Worm (Caenorhabditis elegans) whole organism, young adult: ENCODE measurements around the gene srd-12.
A peak's percentile ranks its signal among the peaks of the same experiment; 100 is the strongest.

Source experiments
- F33H1.4 ChIP-seq: fragments of 200-800 bp; sonication (Bioruptor generic); IDR thresholded peaks from 2 replicates; pipeline ENCODE4 v1.3.6; 2022; ENCODE audit warnings: missing genetic modification reagents, missing genetic modification characterization, missing compliant biosample characterization
- F37B4.10 ChIP-seq: fragments of 200-800 bp; sonication (Bioruptor generic); IDR thresholded peaks from 2 replicates; pipeline ENCODE4 v1.3.6; 2022; ENCODE audit warnings: missing genetic modification characterization, missing compliant biosample characterization
- F52B5.7 ChIP-seq: sonication (generic microtip); optimal IDR thresholded peaks from 2 replicates; lab custom pipeline; 2016; ENCODE audit warnings: mild to moderate bottlenecking, missing genetic modification characterization, missing compliant biosample characterization
- F55B11.4 ChIP-seq: sonication (generic microtip); optimal IDR thresholded peaks from 2 replicates; lab custom pipeline; 2016; ENCODE audit warnings: missing compliant biosample characterization, missing genetic modification characterization, borderline replicate concordance; ENCODE audit not compliant: insufficient read depth
- K11D2.4 ChIP-seq: fragments of 200-800 bp; sonication (Bioruptor generic); IDR thresholded peaks from 2 replicates; pipeline ENCODE4 v1.3.6; 2022; ENCODE audit warnings: missing genetic modification reagents, missing genetic modification characterization, missing compliant biosample characterization
- T07F8.4 ChIP-seq: sonication (generic microtip); optimal IDR thresholded peaks from 2 replicates; lab custom pipeline; 2016; ENCODE audit warnings: mild to moderate bottlenecking, missing genetic modification characterization, moderate library complexity, missing compliant biosample characterization
- Y53F4B.3 ChIP-seq: fragments of 200-800 bp; sonication (Bioruptor generic); IDR thresholded peaks from 2 replicates; pipeline ENCODE4 v1.3.6; 2022; ENCODE audit warnings: missing genetic modification reagents, missing genetic modification characterization, missing compliant biosample characterization
- ZK185.1 ChIP-seq: sonication (generic microtip); optimal IDR thresholded peaks from 2 replicates; lab custom pipeline; 2016; ENCODE audit warnings: mild to moderate bottlenecking, missing genetic modification characterization, missing compliant biosample characterization; ENCODE audit not compliant: poor library complexity, severe bottlenecking
- athp-1 ChIP-seq: sonication (generic microtip); optimal IDR thresholded peaks from 2 replicates; lab custom pipeline; 2017; ENCODE audit warnings: mild to moderate bottlenecking, missing genetic modification characterization, missing compliant biosample characterization
- attf-5 ChIP-seq: fragments of 200-800 bp; sonication (Bioruptor generic); optimal IDR thresholded peaks from 2 replicates; lab custom pipeline; 2018; ENCODE audit warnings: mild to moderate bottlenecking, missing genetic modification characterization, missing compliant biosample characterization
- cebp-1 ChIP-seq, 2 experiments: fragments of 200-800 bp in 1 of 2; sonication (Bioruptor generic) in 1 of 2; sonication (generic microtip) in 1 of 2; IDR thresholded peaks in 1 of 2; optimal IDR thresholded peaks in 1 of 2; 2 replicates each; pipeline versions ENCODE4 v1.3.6 to Lab custom; 2017 to 2022; ENCODE audit warnings: missing compliant biosample characterization in 2 of 2, missing genetic modification characterization in 2 of 2, mild to moderate bottlenecking in 1 of 2, missing genetic modification reagents in 1 of 2, moderate library complexity in 1 of 2
- ceh-27 ChIP-seq: fragments of 200-800 bp; sonication (Bioruptor generic); optimal IDR thresholded peaks from 2 replicates; lab custom pipeline; 2018; ENCODE audit warnings: mild to moderate bottlenecking, missing genetic modification characterization, moderate library complexity, missing compliant biosample characterization
- chd-7 ChIP-seq: sonication (generic microtip); optimal IDR thresholded peaks from 2 replicates; lab custom pipeline; 2016; ENCODE audit warnings: mild to moderate bottlenecking, missing genetic modification characterization, moderate library complexity, missing compliant biosample characterization
- dox-1 ChIP-seq: fragments of 200-800 bp; sonication (Bioruptor generic); IDR thresholded peaks from 2 replicates; pipeline ENCODE4 v1.3.6; 2022; ENCODE audit warnings: missing genetic modification reagents, missing genetic modification characterization, missing compliant biosample characterization
- dpff-1 ChIP-seq: sonication (generic microtip); optimal IDR thresholded peaks from 2 replicates; lab custom pipeline; 2017; ENCODE audit warnings: mild to moderate bottlenecking, missing genetic modification characterization, missing compliant biosample characterization
- dpl-1 ChIP-seq: fragments of 150-350 bp; optimal IDR thresholded peaks from 2 replicates; lab custom pipeline; 2014; ENCODE audit warnings: missing biosample characterization, missing genetic modification reagents, missing genetic modification characterization
- efl-1 ChIP-seq: fragments of 150-350 bp; optimal IDR thresholded peaks from 2 replicates; lab custom pipeline; 2014; ENCODE audit warnings: missing biosample characterization, missing genetic modification reagents, missing genetic modification characterization
- ets-4 ChIP-seq: fragments of 200-800 bp; sonication (Bioruptor generic); optimal IDR thresholded peaks from 2 replicates; lab custom pipeline; 2018; ENCODE audit warnings: mild to moderate bottlenecking, missing genetic modification characterization, missing compliant biosample characterization
- him-1 ChIP-seq: sonication (generic microtip); optimal IDR thresholded peaks from 2 replicates; lab custom pipeline; 2016; ENCODE audit warnings: missing genotype, missing genetic modification reagents, missing genetic modification characterization, missing compliant biosample characterization
- hmg-1.2 ChIP-seq: fragments of 200-800 bp; sonication (Bioruptor generic); IDR thresholded peaks from 2 replicates; pipeline ENCODE4 v1.3.6; 2022; ENCODE audit warnings: missing genetic modification reagents, missing genetic modification characterization, missing compliant biosample characterization
- hmg-20 ChIP-seq: fragments of 200-800 bp; sonication (Bioruptor generic); IDR thresholded peaks from 2 replicates; pipeline ENCODE4 v1.3.6; 2022; ENCODE audit warnings: missing genetic modification reagents, missing genetic modification characterization, missing compliant biosample characterization
- lin-26 ChIP-seq: fragments of 200-800 bp; sonication (Bioruptor generic); IDR thresholded peaks from 2 replicates; pipeline ENCODE4 v1.3.6; 2022; ENCODE audit warnings: missing genetic modification reagents, missing genetic modification characterization, missing compliant biosample characterization
- lsl-1 ChIP-seq: fragments of 200-800 bp; sonication (Bioruptor generic); optimal IDR thresholded peaks from 2 replicates; lab custom pipeline; 2018; ENCODE audit warnings: mild to moderate bottlenecking, missing genetic modification characterization, moderate library complexity, missing compliant biosample characterization
- madf-10 ChIP-seq: sonication (generic microtip); optimal IDR thresholded peaks from 2 replicates; lab custom pipeline; 2016; ENCODE audit warnings: mild to moderate bottlenecking, missing genetic modification characterization, missing compliant biosample characterization
- madf-3 ChIP-seq: fragments of 200-800 bp; sonication (Bioruptor generic); IDR thresholded peaks from 2 replicates; pipeline ENCODE4 v1.3.6; 2022; ENCODE audit warnings: missing genetic modification reagents, missing genetic modification characterization, missing compliant biosample characterization
- mel-28 ChIP-seq: sonication (generic microtip); optimal IDR thresholded peaks from 2 replicates; lab custom pipeline; 2016; ENCODE audit warnings: borderline replicate concordance, mild to moderate bottlenecking, missing genetic modification characterization, missing compliant biosample characterization
- nfya-1 ChIP-seq: sonication (generic microtip); optimal IDR thresholded peaks from 2 replicates; lab custom pipeline; 2017; ENCODE audit warnings: antibody characterized with exemption, missing compliant biosample characterization, missing genetic modification characterization, borderline replicate concordance; ENCODE audit not compliant: insufficient read depth
- nfyb-1 ChIP-seq: fragments of 200-800 bp; sonication (Bioruptor generic); IDR thresholded peaks from 2 replicates; pipeline ENCODE4 v1.3.6; 2022; ENCODE audit warnings: missing genetic modification reagents, missing genetic modification characterization, missing compliant biosample characterization
- nhr-120 ChIP-seq: fragments of 200-800 bp; sonication (Bioruptor generic); IDR thresholded peaks from 2 replicates; pipeline ENCODE4 v1.3.6; 2022; ENCODE audit warnings: missing genetic modification characterization, missing compliant biosample characterization
- nhr-80 ChIP-seq: sonication (generic microtip); optimal IDR thresholded peaks from 2 replicates; lab custom pipeline; 2016; ENCODE audit warnings: missing genetic modification characterization, missing compliant biosample characterization
- pbrm-1 ChIP-seq: fragments of 200-800 bp; sonication (Bioruptor generic); IDR thresholded peaks from 2 replicates; pipeline ENCODE4 v1.3.6; 2022; ENCODE audit warnings: missing genetic modification reagents, missing genetic modification characterization, missing compliant biosample characterization
- pha-4 ChIP-seq: fragments of 150-350 bp; sonication (generic microtip); optimal IDR thresholded peaks from 2 replicates; lab custom pipeline; 2014; ENCODE audit warnings: missing biosample characterization, missing genetic modification reagents, missing genetic modification characterization
- repo-1 ChIP-seq: sonication (generic microtip); optimal IDR thresholded peaks from 2 replicates; lab custom pipeline; 2017; ENCODE audit warnings: mild to moderate bottlenecking, missing genetic modification characterization, missing compliant biosample characterization
- snpc-1.1 ChIP-seq: sonication (generic microtip); optimal IDR thresholded peaks from 2 replicates; lab custom pipeline; 2017; ENCODE audit warnings: missing genetic modification characterization, mild to moderate bottlenecking, missing compliant biosample characterization, antibody characterized with exemption, moderate library complexity, missing genotype, missing genetic modification reagents; ENCODE audit not compliant: insufficient read depth
- snpc-4 ChIP-seq, 5 experiments: fragments of 150-350 bp in 1 of 5; sonication (generic microtip) in 4 of 5; optimal IDR thresholded peaks; 2 replicates each; lab custom pipeline; 2014 to 2018; ENCODE audit warnings: missing genetic modification characterization in 5 of 5, missing biosample characterization in 3 of 5, antibody characterized with exemption in 2 of 5, mild to moderate bottlenecking in 2 of 5, missing compliant biosample characterization in 2 of 5, missing genotype in 2 of 5, moderate library complexity in 2 of 5, missing genetic modification reagents in 1 of 5
- somi-1 ChIP-seq: fragments of 200-800 bp; sonication (Bioruptor generic); optimal IDR thresholded peaks from 2 replicates; lab custom pipeline; 2018; ENCODE audit warnings: mild to moderate bottlenecking, missing genetic modification characterization, missing compliant biosample characterization
- sptf-2 ChIP-seq: fragments of 200-800 bp; sonication (Bioruptor generic); optimal IDR thresholded peaks from 2 replicates; lab custom pipeline; 2018; ENCODE audit warnings: mild to moderate bottlenecking, missing genetic modification characterization, missing compliant biosample characterization
- tbp1 ChIP-seq: fragments of 200-800 bp; sonication (Bioruptor generic); optimal IDR thresholded peaks from 2 replicates; lab custom pipeline; 2018; ENCODE audit warnings: mild to moderate bottlenecking, missing genetic modification characterization, missing compliant biosample characterization
- tlf-1 ChIP-seq: fragments of 200-800 bp; sonication (Bioruptor generic); optimal IDR thresholded peaks from 2 replicates; lab custom pipeline; 2018; ENCODE audit warnings: mild to moderate bottlenecking, missing genetic modification characterization, missing compliant biosample characterization
- zfh-2 ChIP-seq: fragments of 200-800 bp; sonication (Bioruptor generic); conservative IDR thresholded peaks from 2 replicates; pipeline ENCODE4 v1.3.6; 2022; ENCODE audit warnings: missing genetic modification reagents, missing genetic modification characterization, missing compliant biosample characterization
- ztf-26 ChIP-seq: sonication (generic microtip); optimal IDR thresholded peaks from 2 replicates; lab custom pipeline; 2017; ENCODE audit warnings: missing genetic modification characterization, missing compliant biosample characterization

srd-12 gene

DNA sequence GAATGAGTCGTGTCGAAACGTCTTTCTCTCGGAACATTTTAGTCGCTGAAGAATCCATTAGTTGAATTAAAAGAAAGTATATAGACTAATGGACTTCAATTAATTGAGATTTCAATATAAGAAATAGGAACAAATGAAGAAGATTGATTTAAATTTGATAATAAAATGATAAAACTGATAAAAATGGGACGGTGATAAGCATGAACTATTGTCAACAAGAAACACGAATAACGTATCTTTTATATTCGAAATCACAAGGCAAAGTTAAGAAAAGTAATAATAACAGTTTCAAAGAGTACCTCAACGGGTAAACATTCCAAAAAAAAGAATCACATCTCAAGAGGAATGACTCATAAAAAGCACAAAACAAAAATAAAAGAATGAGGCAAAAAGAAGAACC lies 39.4 kb upstream of the srd-12 start, which contains the start of gene T19E7.6:
T19E7.6 (minus strand) TSS at position 45 of the 400 bp plus-strand sequence.
- no peak for TF ChIP-seq athp-1 (tag; lab: Kevin White, UChicago)
- TF ChIP-seq repo-1 (tag; lab: Kevin White, UChicago) = no peak
- no peak for TF ChIP-seq nfya-1 (tag; lab: Kevin White, UChicago)
- no peak for TF ChIP-seq ZK185.1 (tag; lab: Kevin White, UChicago)
- no peak for TF ChIP-seq tbp1 (GFP tag; lab: Kevin White, UChicago)
- no peak for TF ChIP-seq K11D2.4 (GFP tag; lab: Robert Waterston, UW)
- TF ChIP-seq ets-4 (GFP tag; lab: Kevin White, UChicago) = no peak
- no peak for TF ChIP-seq efl-1 (GFP tag; lab: Kevin White, UChicago)
- no peak for TF ChIP-seq pha-4 (tag; lab: Kevin White, UChicago)
- TF ChIP-seq sptf-2 = no peak
- no peak for TF ChIP-seq madf-3 (GFP tag; lab: Robert Waterston, UW)
- TF ChIP-seq tlf-1 (GFP tag; lab: Kevin White, UChicago) = no peak
- TF ChIP-seq cebp-1 (GFP tag; IDR thresholded peaks at IDR 0.05; lab: Robert Waterston, UW) = no peak
- TF ChIP-seq cebp-1 (tag; optimal IDR thresholded peaks at IDR 0.05; lab: Kevin White, UChicago) = no peak
- TF ChIP-seq hmg-20 = no peak
- TF ChIP-seq zfh-2 = no peak
- TF ChIP-seq ztf-26 (tag; lab: Kevin White, UChicago) = no peak

DNA sequence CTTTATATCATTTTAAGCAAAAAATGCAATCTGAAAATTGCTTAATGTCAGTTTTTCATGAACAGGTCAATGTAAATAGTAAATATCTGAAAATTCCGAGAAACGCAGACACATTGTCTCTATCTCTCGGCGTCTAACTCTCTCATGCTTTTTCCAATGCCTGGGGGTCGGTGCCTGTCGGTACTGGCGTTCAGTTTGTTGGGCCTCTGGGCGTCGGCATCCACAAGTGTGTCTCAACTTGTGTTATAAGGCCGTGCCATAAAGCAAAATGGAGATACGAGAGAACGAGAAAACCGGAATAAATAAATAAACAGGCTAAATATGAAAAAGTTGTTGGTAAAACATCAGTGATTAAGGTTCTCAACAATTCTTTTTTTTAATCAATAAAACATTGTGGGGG lies 37.1 kb upstream of the srd-12 start:
- TF ChIP-seq cebp-1 (GFP tag; IDR thresholded peaks at IDR 0.05; lab: Robert Waterston, UW) (no peak), cebp-1 (tag; optimal IDR thresholded peaks at IDR 0.05; lab: Kevin White, UChicago) (peak; percentile 19), F37B4.10 (no peak), hmg-1.2 (peak; percentile 19; the same call in 1 of the 2 replicates), nhr-80 (peak; percentile 5), mel-28 (no peak)

DNA sequence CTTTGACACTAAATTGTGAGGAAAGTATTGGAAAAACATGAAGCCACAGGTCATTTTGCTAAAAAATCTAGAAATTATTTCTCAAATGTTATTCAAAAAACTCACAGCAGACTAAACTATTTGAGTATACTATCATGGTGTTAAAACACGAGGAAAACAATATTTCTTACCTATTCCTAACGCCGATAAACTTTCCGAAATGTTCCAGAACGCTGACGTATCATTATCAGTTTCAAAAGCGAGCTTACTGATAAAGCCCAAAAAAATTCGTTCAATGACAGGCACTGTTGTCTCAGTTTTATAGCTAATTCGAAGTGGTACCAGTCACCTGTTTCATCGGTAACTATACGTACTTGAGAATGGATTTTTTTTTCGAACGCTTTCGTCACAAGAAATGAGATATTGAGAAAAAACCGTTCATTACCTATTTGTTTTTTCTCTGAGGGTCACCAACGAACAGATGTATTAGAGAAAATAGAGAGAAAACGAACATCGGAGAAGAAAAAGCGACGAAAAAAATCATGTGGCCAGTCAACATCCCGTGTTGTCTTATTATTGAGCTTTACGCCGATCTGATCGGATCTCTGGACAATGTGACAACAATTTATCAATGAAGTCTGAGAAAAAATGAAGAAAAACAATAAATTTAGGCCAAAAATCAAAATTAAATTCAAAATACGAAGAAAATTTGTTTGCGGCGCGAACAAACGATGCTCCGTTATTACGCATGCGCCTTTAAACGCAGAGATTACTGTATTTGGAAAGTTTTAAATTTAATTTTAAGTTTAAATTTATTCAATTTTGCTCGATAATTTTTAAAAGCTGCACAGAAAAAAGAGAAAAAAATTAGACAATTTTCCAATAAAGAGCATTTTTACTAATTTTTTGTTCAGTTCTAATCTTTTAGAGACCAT lies 36.3 kb upstream of the srd-12 start:
- TF ChIP-seq tbp1 (GFP tag; lab: Kevin White, UChicago) (peak; percentile 57), ceh-27 (GFP tag; lab: Kevin White, UChicago) (peak; percentile 37), attf-5 (no peak), Y53F4B.3 (GFP tag; lab: Robert Waterston, UW) (no peak), lsl-1 (GFP tag; lab: Kevin White, UChicago) (peak; percentile 87), F33H1.4 (GFP tag; lab: Robert Waterston, UW) (peak; percentile 34; the same call in 1 of the 2 replicates), madf-10 (no peak), F52B5.7 (tag; lab: Kevin White, UChicago) (no peak), mel-28 (no peak), snpc-4 (GFP tag; optimal IDR thresholded peaks at IDR 0.05; lab: Kevin White, UChicago) (peak; percentile 70), snpc-4 (tag; optimal IDR thresholded peaks at IDR 0.05; lab: Kevin White, UChicago) (peak in 3 of 4 experiments; percentile 87 to 92 (median 90)), efl-1 (GFP tag; lab: Kevin White, UChicago) (peak; percentile 76), somi-1 (GFP tag; lab: Kevin White, UChicago) (peak; percentile 48), nhr-120 (GFP tag; lab: Robert Waterston, UW) (no peak), hmg-1.2 (peak; percentile 32; the same call in 1 of the 2 replicates), F55B11.4 (tag; lab: Kevin White, UChicago) (no peak), nfyb-1 (GFP tag; lab: Robert Waterston, UW) (0 out of 2 replicates have a peak, but pooled peaks have one; percentile 22), dpl-1 (peak; percentile 73), chd-7 (tag; lab: Kevin White, UChicago) (no peak), snpc-1.1 (tag; lab: Kevin White, UChicago) (peak; percentile 12), dox-1 (GFP tag; lab: Robert Waterston, UW) (peak; percentile 30; the same call in 1 of the 2 replicates), pbrm-1 (0 out of 2 replicates have a peak, but pooled peaks have one; percentile 20), dpff-1 (tag; lab: Kevin White, UChicago) (no peak), T07F8.4 (no peak), lin-26 (no peak), him-1 (tag; lab: Kevin White, UChicago) (no peak)
